Worm (Caenorhabditis elegans) whole organism, L4 larva: ENCODE measurements around the gene him-14.

ENCODE experiments used
- F49E8.2 ChIP-seq: sonication (generic microtip); optimal IDR thresholded peaks from 2 replicates; lab custom pipeline; 2016; ENCODE audit warnings: missing compliant biosample characterization, mild to moderate bottlenecking, missing genetic modification characterization, borderline replicate concordance
- Y5F2A.4 ChIP-seq: fragments of 200-800 bp; sonication (Bioruptor generic); optimal IDR thresholded peaks from 2 replicates; lab custom pipeline; 2018; ENCODE audit warnings: mild to moderate bottlenecking, missing genetic modification characterization, missing compliant biosample characterization
- dmd-9 ChIP-seq: fragments of 200-800 bp; sonication (Bioruptor generic); IDR thresholded peaks from 2 replicates; pipeline ENCODE4 v1.3.6; 2022; ENCODE audit warnings: missing genetic modification reagents, missing genetic modification characterization, missing compliant biosample characterization
- hlh-30 ChIP-seq: sonication (generic microtip); optimal IDR thresholded peaks from 2 replicates; lab custom pipeline; 2017; ENCODE audit warnings: antibody characterized with exemption, mild to moderate bottlenecking, missing genetic modification characterization, missing compliant biosample characterization; ENCODE audit not compliant: insufficient read depth
- lin-15B ChIP-seq: fragments of 150-350 bp; sonication (generic microtip); optimal IDR thresholded peaks from 3 replicates; lab custom pipeline; 2014; ENCODE audit warnings: missing biosample characterization, missing genetic modification characterization
- nhr-11 ChIP-seq: fragments of 150-350 bp; optimal IDR thresholded peaks from 2 replicates; lab custom pipeline; 2014; ENCODE audit warnings: missing biosample characterization, missing genetic modification characterization
- sdz-12 ChIP-seq: fragments of 200-800 bp; sonication (Bioruptor generic); optimal IDR thresholded peaks from 2 replicates; lab custom pipeline; 2018; ENCODE audit warnings: mild to moderate bottlenecking, missing genetic modification characterization, missing compliant biosample characterization
- unc-62 ChIP-seq, 3 experiments: fragments of 150-350 bp in 1 of 3; sonication (generic microtip); optimal IDR thresholded peaks in 2 of 3; peaks in 1 of 3; 1 replicate in 1 of 3; 2 replicates in 2 of 3; lab custom pipeline; 2014 to 2017; ENCODE audit warnings: missing biosample characterization in 3 of 3, missing genetic modification characterization in 3 of 3, missing genetic modification reagents in 3 of 3, missing genotype in 1 of 3
- zag-1 ChIP-seq: fragments of 150-350 bp; optimal IDR thresholded peaks from 2 replicates; lab custom pipeline; 2014; ENCODE audit warnings: missing biosample characterization, missing genetic modification characterization

DNA sequence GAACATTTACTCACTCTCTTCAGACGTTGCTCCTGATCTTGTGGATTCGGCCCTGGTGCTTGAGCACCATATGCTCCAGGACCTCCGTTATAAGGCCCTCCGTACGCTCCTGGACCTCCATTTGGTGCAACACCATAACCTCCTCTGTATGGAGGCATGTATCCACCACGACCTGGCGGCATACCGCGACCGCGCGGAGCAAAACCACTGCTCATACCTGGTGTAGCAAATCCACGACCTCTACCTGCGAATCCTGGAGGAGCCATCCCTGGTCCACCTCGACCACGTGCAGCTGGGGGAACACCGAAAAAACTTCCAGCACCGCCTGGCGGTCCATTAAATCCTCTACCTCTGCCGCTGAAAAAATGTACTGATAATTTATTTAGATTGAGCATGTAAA lies 20.3 kb downstream of the him-14 start:
- TF ChIP-seq lin-15B (tag; lab: Kevin White, UChicago) = no peak
- no peak for TF ChIP-seq nhr-11
- TF ChIP-seq sdz-12 (GFP tag; lab: Kevin White, UChicago) = no peak
- peak in 1 of 2 experiments; percentile 19 for TF ChIP-seq unc-62 (GFP tag; optimal IDR thresholded peaks at IDR 0.05 in 1 of 2; lab: Kevin White, UChicago)
- TF ChIP-seq unc-62 (tag; optimal IDR thresholded peaks at IDR 0.05; lab: Kevin White, UChicago) = no peak
- TF ChIP-seq hlh-30 (tag; lab: Kevin White, UChicago) = no peak
- no peak for TF ChIP-seq zag-1 (tag; lab: Kevin White, UChicago)
- no peak for TF ChIP-seq Y5F2A.4 (GFP tag; lab: Kevin White, UChicago)
- no peak for TF ChIP-seq dmd-9
- no peak for TF ChIP-seq F49E8.2 (tag; lab: Kevin White, UChicago)
